Worm (Caenorhabditis elegans) whole organism, L1 larva: Measurements from ENCODE around the gene F08F8.6.

ENCODE experiments used
- C16A3.4 ChIP-seq: fragments of 150-350 bp; optimal IDR thresholded peaks from 2 replicates; lab custom pipeline; 2014; ENCODE audit warnings: missing biosample characterization, missing genetic modification characterization
- F16B12.6 ChIP-seq: fragments of 150-350 bp; optimal IDR thresholded peaks from 2 replicates; lab custom pipeline; 2014; ENCODE audit warnings: missing biosample characterization, missing genetic modification characterization
- blmp-1 ChIP-seq: fragments of 150-350 bp; optimal IDR thresholded peaks from 2 replicates; lab custom pipeline; 2014; ENCODE audit warnings: missing biosample characterization, missing genetic modification characterization
- ceh-82 ChIP-seq, 3 experiments: fragments of 150-350 bp in 1 of 3; sonication (generic microtip) in 2 of 3; optimal IDR thresholded peaks; 2 replicates each; lab custom pipeline; 2014 to 2017; ENCODE audit warnings: missing biosample characterization in 3 of 3, missing genetic modification characterization in 3 of 3
- dsc-1 ChIP-seq: sonication (generic microtip); optimal IDR thresholded peaks from 2 replicates; lab custom pipeline; 2016; ENCODE audit warnings: mild to moderate bottlenecking, missing genetic modification characterization, missing compliant biosample characterization
- efl-1 ChIP-seq, 4 experiments: fragments of 150-350 bp; optimal IDR thresholded peaks in 3 of 4; peaks in 1 of 4; 1 replicate in 1 of 4; 2 replicates in 3 of 4; lab custom pipeline; 2014; ENCODE audit warnings: missing biosample characterization in 2 of 4, missing genetic modification characterization in 2 of 4, missing genetic modification reagents in 2 of 4
- elt-2 ChIP-seq: sonication (generic microtip); optimal IDR thresholded peaks from 2 replicates; lab custom pipeline; 2016; ENCODE audit warnings: missing genetic modification characterization, mild to moderate bottlenecking, inconsistent platforms, missing compliant biosample characterization, missing genetic modification reagents
- elt-3 ChIP-seq, 6 experiments: fragments of 150-350 bp in 1 of 6; sonication (generic microtip); optimal IDR thresholded peaks; 2 replicates each; lab custom pipeline; 2017 to 2018; ENCODE audit warnings: missing biosample characterization in 6 of 6, missing genetic modification characterization in 6 of 6, inconsistent platforms in 1 of 6
- ets-5 ChIP-seq: fragments of 200-800 bp; sonication (Bioruptor generic); IDR thresholded peaks from 2 replicates; pipeline ENCODE4 v1.3.6; 2022; ENCODE audit warnings: missing genetic modification characterization, missing compliant biosample characterization
- fkh-10 ChIP-seq: sonication (generic microtip); optimal IDR thresholded peaks from 2 replicates; lab custom pipeline; 2017; ENCODE audit warnings: missing biosample characterization, missing genetic modification reagents, missing genetic modification characterization
- fkh-8 ChIP-seq: sonication (generic microtip); optimal IDR thresholded peaks from 2 replicates; lab custom pipeline; 2016; ENCODE audit warnings: mild to moderate bottlenecking, missing genetic modification characterization, missing compliant biosample characterization
- grh-1 ChIP-seq: fragments of 200-800 bp; sonication (Bioruptor generic); IDR thresholded peaks from 2 replicates; pipeline ENCODE4 v1.3.6; 2022; ENCODE audit warnings: missing genetic modification reagents, missing genetic modification characterization, missing compliant biosample characterization
- hlh-17 ChIP-seq: fragments of 200-800 bp; sonication (Bioruptor generic); optimal IDR thresholded peaks from 2 replicates; lab custom pipeline; 2018; ENCODE audit warnings: missing genetic modification characterization, mild to moderate bottlenecking, missing compliant biosample characterization, moderate library complexity, borderline replicate concordance
- hlh-4 ChIP-seq: sonication (generic microtip); optimal IDR thresholded peaks from 2 replicates; lab custom pipeline; 2016; ENCODE audit warnings: mild to moderate bottlenecking, missing genetic modification characterization, missing compliant biosample characterization
- hpl-2 ChIP-seq: fragments of 150-350 bp; optimal IDR thresholded peaks from 2 replicates; lab custom pipeline; 2014; ENCODE audit warnings: missing biosample characterization, missing genetic modification reagents, missing genetic modification characterization
- lin-14 ChIP-seq: fragments of 200-800 bp; sonication (Bioruptor generic); optimal IDR thresholded peaks from 2 replicates; lab custom pipeline; 2018; ENCODE audit warnings: mild to moderate bottlenecking, missing genetic modification characterization, moderate library complexity, missing compliant biosample characterization
- lin-15B ChIP-seq: fragments of 150-350 bp; sonication (generic microtip); optimal IDR thresholded peaks from 3 replicates; lab custom pipeline; 2014; ENCODE audit warnings: missing biosample characterization, missing genetic modification characterization
- lin-35 ChIP-seq, 2 experiments: fragments of 150-350 bp; optimal IDR thresholded peaks; 2 replicates each; lab custom pipeline; 2014; ENCODE audit warnings: missing biosample characterization in 2 of 2, missing genetic modification characterization in 2 of 2, missing genetic modification reagents in 2 of 2
- lir-3 ChIP-seq: sonication (generic microtip); optimal IDR thresholded peaks from 2 replicates; lab custom pipeline; 2016; ENCODE audit warnings: mild to moderate bottlenecking, missing genetic modification characterization, moderate library complexity, missing compliant biosample characterization; ENCODE audit not compliant: poor library complexity
- lsy-2 ChIP-seq, 2 experiments: fragments of 150-350 bp; optimal IDR thresholded peaks; 2 replicates each; lab custom pipeline; 2014; ENCODE audit warnings: missing biosample characterization in 2 of 2, missing genetic modification characterization in 2 of 2
- mdl-1 ChIP-seq, 2 experiments: fragments of 150-350 bp; optimal IDR thresholded peaks; 2 replicates each; lab custom pipeline; 2014 to 2017; ENCODE audit warnings: missing biosample characterization in 2 of 2, missing genetic modification characterization in 2 of 2, inconsistent platforms in 1 of 2
- nhr-11 ChIP-seq: fragments of 150-350 bp; optimal IDR thresholded peaks from 2 replicates; lab custom pipeline; 2014; ENCODE audit warnings: missing biosample characterization, missing genetic modification characterization
- nhr-19 ChIP-seq: fragments of 200-800 bp; sonication (Bioruptor generic); conservative IDR thresholded peaks from 2 replicates; pipeline ENCODE4 v1.3.6; 2022; ENCODE audit warnings: missing genetic modification characterization, missing compliant biosample characterization
- nhr-20 ChIP-seq: sonication (generic microtip); optimal IDR thresholded peaks from 2 replicates; lab custom pipeline; 2016; ENCODE audit warnings: mild to moderate bottlenecking, missing genetic modification characterization, missing compliant biosample characterization
- nhr-237 ChIP-seq: fragments of 150-350 bp; optimal IDR thresholded peaks from 2 replicates; lab custom pipeline; 2014; ENCODE audit warnings: missing biosample characterization, missing genetic modification characterization
- nhr-47 ChIP-seq: sonication (generic microtip); optimal IDR thresholded peaks from 2 replicates; lab custom pipeline; 2016; ENCODE audit warnings: mild to moderate bottlenecking, missing genetic modification characterization, moderate library complexity, missing compliant biosample characterization
- nhr-71 ChIP-seq: sonication (generic microtip); optimal IDR thresholded peaks from 2 replicates; lab custom pipeline; 2016; ENCODE audit warnings: mild to moderate bottlenecking, missing genetic modification characterization, moderate library complexity, missing compliant biosample characterization
- nhr-76 ChIP-seq: sonication (generic microtip); optimal IDR thresholded peaks from 2 replicates; lab custom pipeline; 2017; ENCODE audit warnings: missing biosample characterization, missing genetic modification characterization
- nhr-77 ChIP-seq: fragments of 150-350 bp; optimal IDR thresholded peaks from 2 replicates; lab custom pipeline; 2014; ENCODE audit warnings: missing biosample characterization, missing genetic modification characterization
- nhr-84 ChIP-seq: sonication (generic microtip); optimal IDR thresholded peaks from 2 replicates; lab custom pipeline; 2017; ENCODE audit warnings: missing biosample characterization, missing genetic modification characterization
- nhr-85 ChIP-seq: sonication (generic microtip); peaks from one replicate; lab custom pipeline; 2016; ENCODE audit warnings: missing genetic modification characterization, inconsistent platforms, missing compliant biosample characterization
- nhr-90 ChIP-seq: sonication (generic microtip); optimal IDR thresholded peaks from 2 replicates; lab custom pipeline; 2016; ENCODE audit warnings: mild to moderate bottlenecking, missing genetic modification characterization, missing compliant biosample characterization; ENCODE audit not compliant: poor library complexity
- pag-3 ChIP-seq: sonication (generic microtip); optimal IDR thresholded peaks from 2 replicates; lab custom pipeline; 2017; ENCODE audit warnings: missing genetic modification characterization, mild to moderate bottlenecking, missing compliant biosample characterization, antibody characterized with exemption, borderline replicate concordance; ENCODE audit not compliant: insufficient read depth
- snu-23 ChIP-seq: sonication (generic microtip); optimal IDR thresholded peaks from 2 replicates; lab custom pipeline; 2016; ENCODE audit warnings: missing genetic modification characterization, missing compliant biosample characterization
- tbx-2 ChIP-seq: sonication (generic microtip); optimal IDR thresholded peaks from 2 replicates; lab custom pipeline; 2016; ENCODE audit warnings: missing genetic modification characterization, missing compliant biosample characterization
- tlp-1 ChIP-seq: fragments of 150-350 bp; optimal IDR thresholded peaks from 2 replicates; lab custom pipeline; 2014; ENCODE audit warnings: missing biosample characterization, missing genetic modification characterization
- ztf-11 ChIP-seq, 2 experiments: sonication (generic microtip); optimal IDR thresholded peaks; 2 replicates each; lab custom pipeline; 2016 to 2017; ENCODE audit warnings: missing genetic modification characterization in 2 of 2, missing biosample characterization in 1 of 2, missing compliant biosample characterization in 1 of 2

F08F8.6 gene

DNA sequence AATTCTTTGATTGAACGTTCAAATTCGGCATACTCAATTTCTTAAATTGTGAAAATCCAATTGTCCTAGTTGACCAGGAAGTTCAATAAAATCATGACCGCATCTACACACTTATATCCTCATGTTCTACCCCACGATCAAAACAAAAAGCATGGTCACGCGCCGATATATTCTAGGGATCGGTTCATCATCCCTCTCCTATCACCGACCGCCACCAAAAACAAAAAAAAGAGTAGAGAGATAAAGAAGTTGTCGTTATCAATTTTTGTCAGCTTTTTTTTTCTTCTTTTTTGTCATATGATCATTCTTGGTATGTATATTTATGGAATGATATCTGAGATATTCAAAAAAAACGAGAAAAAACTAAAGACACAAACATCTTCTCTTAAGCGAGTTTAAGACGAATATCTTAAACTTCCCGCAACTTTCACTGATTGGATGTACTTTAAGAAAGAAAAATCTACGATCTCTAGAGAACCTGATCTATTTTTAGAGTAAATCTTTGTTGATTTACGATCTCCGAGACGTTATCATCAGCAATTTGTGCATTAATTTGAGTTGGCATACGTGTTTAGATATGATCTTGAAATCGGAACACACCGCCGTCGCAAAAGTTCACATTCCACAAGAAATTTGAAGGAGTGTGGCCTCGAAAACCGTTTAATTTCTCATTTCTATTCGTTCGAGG lies 38.4 kb upstream of the F08F8.6 start:
- TF ChIP-seq nhr-84 (tag; lab: Kevin White, UChicago), result no peak
- TF ChIP-seq lin-35 (GFP tag; optimal IDR thresholded peaks at IDR 0.05; lab: Kevin White, UChicago), result peak in 1 of 2 experiments; percentile 46
- no peak for TF ChIP-seq tlp-1
- no peak for TF ChIP-seq lin-15B (tag; lab: Kevin White, UChicago)
- no peak for TF ChIP-seq F16B12.6 (tag; lab: Kevin White, UChicago)
- TF ChIP-seq nhr-20 (tag; lab: Kevin White, UChicago), result peak; percentile 71
- peak; percentile 49 for TF ChIP-seq nhr-19 (GFP tag; lab: Robert Waterston, UW)
- peak; percentile 1 for TF ChIP-seq elt-2 (tag; lab: Kevin White, UChicago)
- TF ChIP-seq nhr-11 (tag; lab: Kevin White, UChicago), result no peak
- TF ChIP-seq tbx-2 (tag; lab: Kevin White, UChicago), result peak; percentile 54
- TF ChIP-seq lir-3 (tag; lab: Kevin White, UChicago), result peak; percentile 10
- TF ChIP-seq grh-1, result no peak
- TF ChIP-seq C16A3.4 (tag; lab: Kevin White, UChicago), result peak; percentile 11
- TF ChIP-seq dsc-1 (tag; lab: Kevin White, UChicago), result no peak
- TF ChIP-seq lin-14 (GFP tag; lab: Kevin White, UChicago), result peak; percentile 52
- peak; percentile 34 for TF ChIP-seq nhr-90 (tag; lab: Kevin White, UChicago)
- peak in 2 of 6 experiments; percentile 73 to 86 for TF ChIP-seq elt-3 (tag; optimal IDR thresholded peaks at IDR 0.05; lab: Kevin White, UChicago)
- TF ChIP-seq lsy-2 (tag; optimal IDR thresholded peaks at IDR 0.05; lab: Kevin White, UChicago), result peak in 1 of 2 experiments; percentile 24
- peak; percentile 56 for TF ChIP-seq snu-23 (GFP tag; lab: Kevin White, UChicago)
- TF ChIP-seq fkh-10 (GFP tag; lab: Kevin White, UChicago), result no peak
- peak; percentile 79 for TF ChIP-seq nhr-85 (tag; lab: Kevin White, UChicago)
- TF ChIP-seq mdl-1 (tag; optimal IDR thresholded peaks at IDR 0.05; lab: Kevin White, UChicago), result peak in 1 of 2 experiments; percentile 51
- no peak for TF ChIP-seq hlh-4 (tag; lab: Kevin White, UChicago)
- no peak for TF ChIP-seq efl-1 (optimal IDR thresholded peaks at IDR 0.05; lab: Kevin White, UChicago)
- peak in 1 of 2 experiments; percentile 15 for TF ChIP-seq efl-1 (GFP tag; optimal IDR thresholded peaks at IDR 0.05 in 1 of 2; lab: Kevin White, UChicago)
- TF ChIP-seq blmp-1, result peak; percentile 73
- peak; percentile 65 for TF ChIP-seq nhr-71 (tag; lab: Kevin White, UChicago)
- TF ChIP-seq nhr-47 (tag; lab: Kevin White, UChicago), result peak; percentile 23

DNA sequence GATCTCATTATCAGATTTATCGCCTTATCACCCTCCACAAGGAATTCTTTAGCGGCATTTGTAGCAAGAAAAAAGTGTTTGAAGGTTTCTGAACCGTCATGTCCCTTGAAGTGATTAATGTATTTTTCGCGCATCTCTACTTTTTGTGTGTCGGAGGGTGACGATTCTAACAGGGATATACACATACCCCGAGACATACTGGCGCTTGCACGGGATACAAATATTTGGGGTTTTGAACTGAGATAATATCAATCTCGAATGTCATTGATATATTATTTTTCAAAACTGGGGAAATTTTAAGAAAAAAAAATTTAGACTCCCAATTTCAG lies 37.9 kb upstream of the F08F8.6 start:
- TF ChIP-seq mdl-1 (tag; optimal IDR thresholded peaks at IDR 0.05; lab: Kevin White, UChicago) (peak in 1 of 2 experiments; percentile 5), nhr-237 (tag; lab: Kevin White, UChicago) (no peak), blmp-1 (peak; percentile 90), hlh-17 (GFP tag; lab: Kevin White, UChicago) (no peak), nhr-71 (tag; lab: Kevin White, UChicago) (peak; percentile 40), lin-14 (GFP tag; lab: Kevin White, UChicago) (peak; percentile 47), nhr-20 (tag; lab: Kevin White, UChicago) (peak; percentile 42), elt-3 (tag; optimal IDR thresholded peaks at IDR 0.05; lab: Kevin White, UChicago) (peak in 4 of 6 experiments; percentile 20 to 88 (median 44)), lin-35 (GFP tag; optimal IDR thresholded peaks at IDR 0.05; lab: Kevin White, UChicago) (peak in 1 of 2 experiments; percentile 19), lsy-2 (tag; optimal IDR thresholded peaks at IDR 0.05; lab: Kevin White, UChicago) (peak in 1 of 2 experiments; percentile 25), ztf-11 (tag; optimal IDR thresholded peaks at IDR 0.05; lab: Kevin White, UChicago) (no peak), hlh-4 (tag; lab: Kevin White, UChicago) (no peak), snu-23 (GFP tag; lab: Kevin White, UChicago) (peak; percentile 41), nhr-90 (tag; lab: Kevin White, UChicago) (peak; percentile 21), nhr-85 (tag; lab: Kevin White, UChicago) (peak; percentile 77)

DNA sequence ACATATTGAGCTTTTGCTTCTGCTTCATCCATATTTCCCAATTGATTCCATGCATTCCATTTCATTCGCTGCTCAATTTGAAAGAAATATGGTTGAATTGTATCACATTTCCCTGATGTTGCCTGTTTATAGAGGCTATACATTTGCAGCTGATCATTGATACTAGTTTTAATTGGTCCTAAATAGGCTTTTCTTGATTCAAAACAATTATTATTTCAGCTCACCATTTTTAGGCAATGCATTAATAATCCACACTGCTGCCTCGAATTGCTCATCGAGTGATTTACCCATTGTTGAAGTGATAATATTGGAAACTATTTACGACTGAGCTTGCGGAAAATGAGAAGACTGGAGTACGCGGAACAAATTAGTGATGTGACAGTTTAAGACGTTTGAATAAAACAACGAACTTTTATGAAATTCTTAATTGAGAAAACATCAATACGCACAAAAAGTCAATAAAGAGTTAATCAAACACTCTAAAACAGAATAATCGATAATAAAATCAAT lies 34.8 kb upstream of the F08F8.6 start, which contains the start of gene acbp-4:
TSS of gene acbp-4 (minus strand) at position 510 of the 510 bp plus-strand sequence.
- TF ChIP-seq fkh-8 (tag; lab: Kevin White, UChicago) (no peak), ets-5 (GFP tag; lab: Robert Waterston, UW) (no peak), blmp-1 (no peak), nhr-76 (tag; lab: Kevin White, UChicago) (no peak), ceh-82 (tag; optimal IDR thresholded peaks at IDR 0.05; lab: Kevin White, UChicago) (no peak), pag-3 (tag; lab: Kevin White, UChicago) (no peak), efl-1 (optimal IDR thresholded peaks at IDR 0.05; lab: Kevin White, UChicago) (no peak), efl-1 (GFP tag; optimal IDR thresholded peaks at IDR 0.05 in 1 of 2; lab: Kevin White, UChicago) (no peak), nhr-77 (no peak), hpl-2 (GFP tag; lab: Kevin White, UChicago) (no peak)
